Worm (Caenorhabditis elegans) whole organism, L1 larva: ENCODE data around the gene kdp-1.

Source experiments
- C04F5.9 ChIP-seq: sonication (generic microtip); optimal IDR thresholded peaks from 2 replicates; lab custom pipeline; 2016; ENCODE audit warnings: missing genetic modification characterization, missing compliant biosample characterization
- C16A3.4 ChIP-seq: fragments of 150-350 bp; optimal IDR thresholded peaks from 2 replicates; lab custom pipeline; 2014; ENCODE audit warnings: missing biosample characterization, missing genetic modification characterization
- Y116A8C.19 ChIP-seq: sonication (generic microtip); optimal IDR thresholded peaks from 2 replicates; lab custom pipeline; 2016; ENCODE audit warnings: missing compliant biosample characterization, missing genetic modification characterization, borderline replicate concordance
- aha-1 ChIP-seq: fragments of 150-350 bp; optimal IDR thresholded peaks from 2 replicates; lab custom pipeline; 2014; ENCODE audit warnings: missing biosample characterization, missing genetic modification characterization
- alr-1 ChIP-seq: fragments of 200-800 bp; sonication (Bioruptor generic); optimal IDR thresholded peaks from 2 replicates; lab custom pipeline; 2018; ENCODE audit warnings: borderline replicate concordance, mild to moderate bottlenecking, missing genetic modification characterization, missing compliant biosample characterization
- aly-2 ChIP-seq: fragments of 150-350 bp; optimal IDR thresholded peaks from 2 replicates; lab custom pipeline; 2014; ENCODE audit warnings: missing biosample characterization, missing genetic modification characterization
- ceh-88 ChIP-seq: fragments of 200-800 bp; sonication (Bioruptor generic); IDR thresholded peaks from 2 replicates; pipeline ENCODE4 v1.3.6; 2022; ENCODE audit warnings: missing genetic modification characterization, missing compliant biosample characterization
- ceh-90 ChIP-seq: sonication (generic microtip); optimal IDR thresholded peaks from 2 replicates; lab custom pipeline; 2016; ENCODE audit warnings: missing genetic modification characterization, missing compliant biosample characterization
- dpl-1 ChIP-seq, 3 experiments: fragments of 150-350 bp in 2 of 3; sonication (generic microtip) in 1 of 3; optimal IDR thresholded peaks; 2 replicates each; lab custom pipeline; 2014 to 2017; ENCODE audit warnings: missing biosample characterization in 3 of 3, missing genetic modification characterization in 3 of 3, missing genetic modification reagents in 3 of 3
- efl-1 ChIP-seq, 4 experiments: fragments of 150-350 bp; optimal IDR thresholded peaks in 3 of 4; peaks in 1 of 4; 1 replicate in 1 of 4; 2 replicates in 3 of 4; lab custom pipeline; 2014; ENCODE audit warnings: missing biosample characterization in 2 of 4, missing genetic modification characterization in 2 of 4, missing genetic modification reagents in 2 of 4
- elt-2 ChIP-seq: sonication (generic microtip); optimal IDR thresholded peaks from 2 replicates; lab custom pipeline; 2016; ENCODE audit warnings: missing genetic modification characterization, mild to moderate bottlenecking, inconsistent platforms, missing compliant biosample characterization, missing genetic modification reagents
- ets-5 ChIP-seq: fragments of 200-800 bp; sonication (Bioruptor generic); IDR thresholded peaks from 2 replicates; pipeline ENCODE4 v1.3.6; 2022; ENCODE audit warnings: missing genetic modification characterization, missing compliant biosample characterization
- fkh-4 ChIP-seq: sonication (generic microtip); optimal IDR thresholded peaks from 2 replicates; lab custom pipeline; 2016; ENCODE audit warnings: missing compliant biosample characterization, missing genetic modification characterization, borderline replicate concordance
- fkh-8 ChIP-seq: sonication (generic microtip); optimal IDR thresholded peaks from 2 replicates; lab custom pipeline; 2016; ENCODE audit warnings: mild to moderate bottlenecking, missing genetic modification characterization, missing compliant biosample characterization
- grh-1 ChIP-seq: fragments of 200-800 bp; sonication (Bioruptor generic); IDR thresholded peaks from 2 replicates; pipeline ENCODE4 v1.3.6; 2022; ENCODE audit warnings: missing genetic modification reagents, missing genetic modification characterization, missing compliant biosample characterization
- hlh-17 ChIP-seq: fragments of 200-800 bp; sonication (Bioruptor generic); optimal IDR thresholded peaks from 2 replicates; lab custom pipeline; 2018; ENCODE audit warnings: missing genetic modification characterization, mild to moderate bottlenecking, missing compliant biosample characterization, moderate library complexity, borderline replicate concordance
- irx-1 ChIP-seq: sonication (generic microtip); optimal IDR thresholded peaks from 2 replicates; lab custom pipeline; 2016; ENCODE audit warnings: missing genetic modification characterization, missing compliant biosample characterization
- jun-1 ChIP-seq: fragments of 150-350 bp; optimal IDR thresholded peaks from 2 replicates; lab custom pipeline; 2014; ENCODE audit warnings: missing biosample characterization, missing genetic modification reagents, missing genetic modification characterization
- lin-14 ChIP-seq: fragments of 200-800 bp; sonication (Bioruptor generic); optimal IDR thresholded peaks from 2 replicates; lab custom pipeline; 2018; ENCODE audit warnings: mild to moderate bottlenecking, missing genetic modification characterization, moderate library complexity, missing compliant biosample characterization
- lin-15B ChIP-seq: fragments of 150-350 bp; sonication (generic microtip); optimal IDR thresholded peaks from 3 replicates; lab custom pipeline; 2014; ENCODE audit warnings: missing biosample characterization, missing genetic modification characterization
- lin-35 ChIP-seq, 2 experiments: fragments of 150-350 bp; optimal IDR thresholded peaks; 2 replicates each; lab custom pipeline; 2014; ENCODE audit warnings: missing biosample characterization in 2 of 2, missing genetic modification characterization in 2 of 2, missing genetic modification reagents in 2 of 2
- lir-3 ChIP-seq: sonication (generic microtip); optimal IDR thresholded peaks from 2 replicates; lab custom pipeline; 2016; ENCODE audit warnings: mild to moderate bottlenecking, missing genetic modification characterization, moderate library complexity, missing compliant biosample characterization; ENCODE audit not compliant: poor library complexity
- lsy-2 ChIP-seq, 2 experiments: fragments of 150-350 bp; optimal IDR thresholded peaks; 2 replicates each; lab custom pipeline; 2014; ENCODE audit warnings: missing biosample characterization in 2 of 2, missing genetic modification characterization in 2 of 2
- mep-1 ChIP-seq: fragments of 150-350 bp; optimal IDR thresholded peaks from 2 replicates; lab custom pipeline; 2014; ENCODE audit warnings: missing biosample characterization, missing genetic modification characterization
- nhr-12 ChIP-seq: sonication (generic microtip); optimal IDR thresholded peaks from 2 replicates; lab custom pipeline; 2017; ENCODE audit warnings: missing biosample characterization, missing genetic modification characterization
- nhr-20 ChIP-seq: sonication (generic microtip); optimal IDR thresholded peaks from 2 replicates; lab custom pipeline; 2016; ENCODE audit warnings: mild to moderate bottlenecking, missing genetic modification characterization, missing compliant biosample characterization
- nhr-47 ChIP-seq: sonication (generic microtip); optimal IDR thresholded peaks from 2 replicates; lab custom pipeline; 2016; ENCODE audit warnings: mild to moderate bottlenecking, missing genetic modification characterization, moderate library complexity, missing compliant biosample characterization
- nhr-76 ChIP-seq: sonication (generic microtip); optimal IDR thresholded peaks from 2 replicates; lab custom pipeline; 2017; ENCODE audit warnings: missing biosample characterization, missing genetic modification characterization
- nhr-85 ChIP-seq: sonication (generic microtip); peaks from one replicate; lab custom pipeline; 2016; ENCODE audit warnings: missing genetic modification characterization, inconsistent platforms, missing compliant biosample characterization
- nhr-90 ChIP-seq: sonication (generic microtip); optimal IDR thresholded peaks from 2 replicates; lab custom pipeline; 2016; ENCODE audit warnings: mild to moderate bottlenecking, missing genetic modification characterization, missing compliant biosample characterization; ENCODE audit not compliant: poor library complexity
- pag-3 ChIP-seq: sonication (generic microtip); optimal IDR thresholded peaks from 2 replicates; lab custom pipeline; 2017; ENCODE audit warnings: missing genetic modification characterization, mild to moderate bottlenecking, missing compliant biosample characterization, antibody characterized with exemption, borderline replicate concordance; ENCODE audit not compliant: insufficient read depth
- pqm-1 ChIP-seq: sonication (generic microtip); optimal IDR thresholded peaks from 3 replicates; lab custom pipeline; 2017; ENCODE audit warnings: missing biosample characterization, missing genetic modification characterization
- snpc-4 ChIP-seq: fragments of 150-350 bp; optimal IDR thresholded peaks from 2 replicates; lab custom pipeline; 2014; ENCODE audit warnings: missing biosample characterization, missing genetic modification characterization
- sptf-1 ChIP-seq: fragments of 150-350 bp; optimal IDR thresholded peaks from 2 replicates; lab custom pipeline; 2014; ENCODE audit warnings: missing biosample characterization, missing genetic modification characterization
- tlp-1 ChIP-seq: fragments of 150-350 bp; optimal IDR thresholded peaks from 2 replicates; lab custom pipeline; 2014; ENCODE audit warnings: missing biosample characterization, missing genetic modification characterization
- unc-30 ChIP-seq: sonication (generic microtip); optimal IDR thresholded peaks from 2 replicates; lab custom pipeline; 2017; ENCODE audit warnings: missing biosample characterization, missing genetic modification characterization
- unc-86 ChIP-seq: sonication (generic microtip); optimal IDR thresholded peaks from 2 replicates; lab custom pipeline; 2016; ENCODE audit warnings: missing genetic modification characterization, missing compliant biosample characterization
- ztf-4 ChIP-seq: fragments of 150-350 bp; optimal IDR thresholded peaks from 2 replicates; lab custom pipeline; 2014; ENCODE audit warnings: missing biosample characterization, missing genetic modification characterization

The kdp-1 gene

ce11 chrIV:13334287-13334686, 34.3 kb downstream of the kdp-1 start:
- TF ChIP-seq lin-35 (GFP tag; optimal IDR thresholded peaks at IDR 0.05; lab: Kevin White, UChicago) (peak in 1 of 2 experiments; percentile 29), fkh-4 (tag; lab: Kevin White, UChicago) (no peak)

DNA sequence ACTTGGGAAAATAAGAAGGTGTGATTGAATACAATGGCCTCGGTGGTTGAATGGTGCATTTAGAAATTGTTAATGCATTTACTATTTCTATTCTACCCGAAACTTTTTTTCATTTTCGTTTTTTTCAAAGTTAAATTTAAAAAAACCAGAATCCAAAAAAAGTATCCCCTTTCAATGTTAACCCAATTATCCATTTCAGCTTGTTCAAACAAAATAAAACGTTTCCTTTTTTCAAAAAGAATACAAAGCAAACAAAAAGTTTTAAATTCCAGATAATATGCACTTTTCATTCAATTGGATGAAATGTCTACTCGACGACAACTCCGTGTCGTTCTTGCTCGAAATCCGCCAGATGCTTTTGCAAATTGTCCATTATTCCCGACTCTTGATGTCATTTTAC, 42.6 kb downstream of the kdp-1 start, which contains the start of gene W02A2.5:
TSS of gene W02A2.5 (plus strand) at position 301 of the 400 bp plus-strand sequence.
- TF ChIP-seq nhr-85 (tag; lab: Kevin White, UChicago) (no peak), efl-1 (optimal IDR thresholded peaks at IDR 0.05; lab: Kevin White, UChicago) (no peak), efl-1 (GFP tag; optimal IDR thresholded peaks at IDR 0.05 in 1 of 2; lab: Kevin White, UChicago) (peak in 1 of 2 experiments; percentile 43)

DNA sequence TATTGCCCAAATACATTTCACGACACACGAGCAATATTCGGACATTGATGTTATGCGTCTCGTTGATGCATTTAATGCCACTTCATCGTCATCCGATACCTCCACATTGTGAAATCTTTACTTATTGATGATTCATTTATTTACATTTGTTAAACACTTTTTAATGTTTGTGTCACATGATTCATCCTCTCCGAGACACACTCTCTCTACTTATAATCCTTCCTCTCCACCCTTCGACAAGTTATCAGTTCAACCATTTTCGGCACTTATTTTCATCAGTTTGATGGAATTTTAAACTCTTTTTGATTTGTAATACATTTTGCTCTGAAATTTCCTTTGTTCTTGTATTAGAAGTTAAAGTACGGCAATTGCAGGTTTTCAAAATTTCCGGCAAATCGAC, 46.1 kb downstream of the kdp-1 start:
- TF ChIP-seq jun-1 (peak; percentile 75), lin-15B (tag; lab: Kevin White, UChicago) (no peak), elt-2 (tag; lab: Kevin White, UChicago) (peak; percentile 62), lin-35 (GFP tag; optimal IDR thresholded peaks at IDR 0.05; lab: Kevin White, UChicago) (peak in 1 of 2 experiments; percentile 53), nhr-20 (tag; lab: Kevin White, UChicago) (peak; percentile 30)

- no peak for TF ChIP-seq unc-86 (tag; lab: Kevin White, UChicago)
- TF ChIP-seq fkh-8 (tag; lab: Kevin White, UChicago) = no peak
- TF ChIP-seq lin-14 (GFP tag; lab: Kevin White, UChicago) = no peak
- TF ChIP-seq nhr-12 = no peak
- no peak for TF ChIP-seq ets-5
- no peak for TF ChIP-seq efl-1 (optimal IDR thresholded peaks at IDR 0.05; lab: Kevin White, UChicago)
- TF ChIP-seq efl-1 (GFP tag; optimal IDR thresholded peaks at IDR 0.05 in 1 of 2; lab: Kevin White, UChicago) = peak in 1 of 2 experiments; percentile 56
- no peak for TF ChIP-seq unc-30
- peak; percentile 95 for TF ChIP-seq elt-2 (tag; lab: Kevin White, UChicago)
- TF ChIP-seq jun-1 = peak; percentile 57
- TF ChIP-seq lir-3 (tag; lab: Kevin White, UChicago) = no peak
- TF ChIP-seq grh-1 (GFP tag; lab: Robert Waterston, UW) = no peak
- peak; percentile 19 for TF ChIP-seq nhr-20 (tag; lab: Kevin White, UChicago)
- TF ChIP-seq hlh-17 = no peak
- TF ChIP-seq tlp-1 = peak; percentile 30
- peak; percentile 6 for TF ChIP-seq nhr-90 (tag; lab: Kevin White, UChicago)
- no peak for TF ChIP-seq mep-1 (tag; lab: Kevin White, UChicago)
- TF ChIP-seq ztf-4 (tag; lab: Kevin White, UChicago) = no peak
- peak in 1 of 2 experiments; percentile 22 for TF ChIP-seq lin-35 (GFP tag; optimal IDR thresholded peaks at IDR 0.05; lab: Kevin White, UChicago)
- no peak for TF ChIP-seq pag-3 (tag; lab: Kevin White, UChicago)
- TF ChIP-seq nhr-47 (tag; lab: Kevin White, UChicago) = no peak
- no peak for TF ChIP-seq snpc-4
- TF ChIP-seq pqm-1 (tag; lab: Kevin White, UChicago) = no peak
- TF ChIP-seq dpl-1 (GFP tag; optimal IDR thresholded peaks at IDR 0.05; lab: Kevin White, UChicago) = no peak
- TF ChIP-seq C04F5.9 = no peak
- TF ChIP-seq ceh-88 (GFP tag; lab: Robert Waterston, UW) = no peak
Measured at ce11 chrIV:13347232-13347715, 47.3 kb downstream of the kdp-1 start, which contains the start of gene W02A2.9. Gene W02A2.9, plus strand, starts transcription at chrIV:13347665.

- no peak for TF ChIP-seq aha-1 (tag; lab: Kevin White, UChicago)
- TF ChIP-seq C16A3.4 (tag; lab: Kevin White, UChicago) = no peak
- TF ChIP-seq nhr-12 = no peak
- TF ChIP-seq fkh-8 (tag; lab: Kevin White, UChicago) = no peak
- no peak for TF ChIP-seq sptf-1 (tag; lab: Kevin White, UChicago)
- no peak for TF ChIP-seq nhr-76
- no peak for TF ChIP-seq jun-1
- TF ChIP-seq alr-1 (tag; lab: Kevin White, UChicago) = no peak
- TF ChIP-seq nhr-85 (tag; lab: Kevin White, UChicago) = no peak
- TF ChIP-seq irx-1 (tag; lab: Kevin White, UChicago) = no peak
- no peak for TF ChIP-seq ceh-90 (tag; lab: Kevin White, UChicago)
- TF ChIP-seq Y116A8C.19 (tag; lab: Kevin White, UChicago) = no peak
- no peak for TF ChIP-seq aly-2 (tag; lab: Kevin White, UChicago)
- TF ChIP-seq pqm-1 (tag; lab: Kevin White, UChicago) = no peak
- TF ChIP-seq lsy-2 (tag; optimal IDR thresholded peaks at IDR 0.05; lab: Kevin White, UChicago) = no peak
Measured at ce11 chrIV:13348592-13348991, 48.6 kb downstream of the kdp-1 start, which contains the start of gene W02A2.12. Gene W02A2.12, minus strand, starts transcription at chrIV:13348831.
